Fruit fly (Drosophila melanogaster) whole organism, embryonic: ENCODE data around the gene HDAC4.
A peak's percentile ranks its signal among the peaks of the same experiment; 100 is the strongest.

Experiments
- H2.0 ChIP-seq: fragments of 200-800 bp; sonication (Bioruptor generic); IDR thresholded peaks from 2 replicates; pipeline ENCODE4 v1.3.6; 2022; ENCODE audit warnings: missing biosample characterization, missing genetic modification characterization
- Poxn ChIP-seq: fragments of 200-800 bp; sonication (Bioruptor generic); IDR thresholded peaks from 2 replicates; pipeline ENCODE4 v1.3.6; 2022; ENCODE audit warnings: missing biosample characterization, missing genetic modification characterization
- br ChIP-seq: fragments of >200 bp; optimal IDR thresholded peaks from 2 replicates; lab custom pipeline; 2017
- slp2 ChIP-seq: fragments of 200-800 bp; sonication (Bioruptor generic); optimal IDR thresholded peaks from 2 replicates; lab custom pipeline; 2016; ENCODE audit warnings: missing biosample characterization, missing genetic modification characterization

DNA sequence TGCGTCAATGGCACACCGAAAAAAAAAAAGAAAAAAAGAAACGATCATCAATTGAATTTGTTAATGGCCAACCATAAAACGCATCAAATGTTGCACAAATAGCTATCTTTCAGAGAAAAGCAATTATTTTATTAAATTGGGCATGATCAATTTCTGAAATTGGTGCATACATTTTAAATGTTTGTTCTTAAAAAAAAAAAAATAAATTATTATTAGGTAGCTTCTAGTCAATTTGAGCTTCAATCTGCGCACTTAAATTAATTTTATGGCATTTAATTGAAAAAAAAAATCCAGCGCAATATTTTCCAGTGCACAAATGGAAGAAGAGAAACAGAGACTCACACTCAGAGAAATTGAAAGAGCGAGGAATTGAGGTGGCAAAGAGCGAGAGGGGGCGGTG, 37.7 kb upstream of the HDAC4 start:
- TF ChIP-seq slp2 (GFP tag; lab: Kevin White, UChicago) (peak; percentile 68), Poxn (GFP tag; lab: Robert Waterston, UW) (no peak), H2.0 (GFP tag; lab: Robert Waterston, UW) (peak; percentile 5; the same call in 1 of the 2 replicates), br (lab: Kevin White, UChicago) (no peak)
